Fruit fly (Drosophila melanogaster) whole organism, embryonic: ENCODE results near the gene CG33641.

Source experiments
- Bgb ChIP-seq: fragments of 200-800 bp; sonication (Bioruptor generic); IDR thresholded peaks from 2 replicates; pipeline ENCODE4 v1.3.6; 2022; ENCODE audit warnings: missing biosample characterization, missing genetic modification characterization; ENCODE audit not compliant: partially characterized antibody
- CG10366 ChIP-seq: fragments of 200-800 bp; sonication (Bioruptor generic); IDR thresholded peaks from 2 replicates; pipeline ENCODE4 v1.3.6; 2022; ENCODE audit warnings: missing biosample characterization, missing genetic modification characterization
- CG15514 ChIP-seq: fragments of 200-800 bp; sonication (Bioruptor generic); optimal IDR thresholded peaks from 3 replicates; lab custom pipeline; 2017; ENCODE audit warnings: missing biosample characterization, missing genetic modification characterization, mild to moderate bottlenecking, moderate library complexity, missing genetic modification reagents
- CG16863 ChIP-seq: fragments of 200-800 bp; sonication (Bioruptor generic); optimal IDR thresholded peaks from 3 replicates; lab custom pipeline; 2016; ENCODE audit warnings: missing biosample characterization, missing genetic modification characterization
- CG17328 ChIP-seq: fragments of 200-800 bp; sonication (Bioruptor generic); IDR thresholded peaks from 2 replicates; pipeline ENCODE4 v1.3.6; 2022; ENCODE audit warnings: missing biosample characterization, missing genetic modification characterization
- CG18262 ChIP-seq: fragments of 200-800 bp; optimal IDR thresholded peaks from 3 replicates; lab custom pipeline; 2019; ENCODE audit warnings: missing biosample characterization, mild to moderate bottlenecking, missing genetic modification characterization, moderate library complexity
- CG2120 ChIP-seq: fragments of 200-800 bp; sonication (Bioruptor generic); optimal IDR thresholded peaks from 3 replicates; lab custom pipeline; 2016; ENCODE audit warnings: missing biosample characterization, missing genetic modification characterization
- CG34376 ChIP-seq: fragments of 200-800 bp; sonication (Bioruptor generic); optimal IDR thresholded peaks from 2 replicates; lab custom pipeline; 2018; ENCODE audit warnings: missing biosample characterization, mild to moderate bottlenecking, missing genetic modification characterization
- CG34422 ChIP-seq: fragments of 200-800 bp; sonication (Bioruptor generic); IDR thresholded peaks from 3 replicates; pipeline ENCODE4 v1.3.6; 2022; ENCODE audit warnings: missing biosample characterization, missing genetic modification characterization
- CG43689 ChIP-seq: fragments of 200-800 bp; sonication (Bioruptor generic); IDR thresholded peaks from 2 replicates; pipeline ENCODE4 v1.3.6; 2022; ENCODE audit warnings: missing biosample characterization, missing genetic modification characterization
- CG4820 ChIP-seq: fragments of 200-800 bp; sonication (Bioruptor generic); optimal IDR thresholded peaks from 3 replicates; lab custom pipeline; 2016; ENCODE audit warnings: missing biosample characterization, missing genetic modification characterization
- CG6689 ChIP-seq: fragments of 200-800 bp; sonication (Bioruptor generic); IDR thresholded peaks from 2 replicates; pipeline ENCODE4 v1.3.6; 2022; ENCODE audit warnings: missing biosample characterization, missing genetic modification characterization
- CG6813 ChIP-seq: fragments of 200-800 bp; sonication (Bioruptor generic); optimal IDR thresholded peaks from 2 replicates; lab custom pipeline; 2017; ENCODE audit warnings: missing biosample characterization, missing genetic modification characterization, mild to moderate bottlenecking, moderate library complexity, missing genetic modification reagents
- CG9437 ChIP-seq: fragments of 200-800 bp; sonication (Bioruptor generic); optimal IDR thresholded peaks from 2 replicates; lab custom pipeline; 2018; ENCODE audit warnings: missing biosample characterization, mild to moderate bottlenecking, missing genetic modification characterization
- Dll ChIP-seq: fragments of 200-800 bp; sonication (Bioruptor generic); IDR thresholded peaks from 4 replicates; pipeline ENCODE4 v1.3.6; 2022; ENCODE audit warnings: missing biosample characterization, missing genetic modification characterization; ENCODE audit not compliant: partially characterized antibody
- H2.0 ChIP-seq: fragments of 200-800 bp; sonication (Bioruptor generic); IDR thresholded peaks from 2 replicates; pipeline ENCODE4 v1.3.6; 2022; ENCODE audit warnings: missing biosample characterization, missing genetic modification characterization
- HLH3B ChIP-seq: fragments of 200-800 bp; sonication (Bioruptor generic); IDR thresholded peaks from 2 replicates; pipeline ENCODE4 v1.3.6; 2022; ENCODE audit warnings: missing biosample characterization, missing genetic modification characterization
- Hand ChIP-seq: fragments of 200-800 bp; sonication (Bioruptor generic); optimal IDR thresholded peaks from 2 replicates; lab custom pipeline; 2017; ENCODE audit warnings: mild to moderate bottlenecking, missing biosample characterization, missing genetic modification reagents, missing genetic modification characterization
- HmgD ChIP-seq: fragments of 200-800 bp; sonication (Bioruptor generic); optimal IDR thresholded peaks from 3 replicates; lab custom pipeline; 2016; ENCODE audit warnings: missing biosample characterization, missing genetic modification characterization
- Hr3 ChIP-seq: fragments of 200-800 bp; sonication (Bioruptor generic); optimal IDR thresholded peaks from 3 replicates; lab custom pipeline; 2016; ENCODE audit warnings: missing biosample characterization, missing genetic modification characterization
- Kr ChIP-seq: fragments of 200-800 bp; sonication (Bioruptor generic); optimal IDR thresholded peaks from 2 replicates; lab custom pipeline; 2017; ENCODE audit warnings: missing biosample characterization, mild to moderate bottlenecking, missing genetic modification characterization
- Lpt ChIP-seq: fragments of >200 bp; optimal IDR thresholded peaks from 2 replicates; lab custom pipeline; 2018; ENCODE audit warnings: missing biosample characterization, missing genetic modification characterization
- NK7.1 ChIP-seq: fragments of 200-800 bp; sonication (Bioruptor generic); optimal IDR thresholded peaks from 3 replicates; lab custom pipeline; 2016; ENCODE audit warnings: missing biosample characterization, missing genetic modification characterization
- Neu2 ChIP-seq: fragments of 200-800 bp; sonication (Bioruptor generic); optimal IDR thresholded peaks from 3 replicates; lab custom pipeline; 2016; ENCODE audit warnings: missing biosample characterization, missing genetic modification characterization, borderline replicate concordance
- Oli ChIP-seq: fragments of 200-800 bp; sonication (Bioruptor generic); optimal IDR thresholded peaks from 2 replicates; lab custom pipeline; 2018; ENCODE audit warnings: missing biosample characterization, mild to moderate bottlenecking, missing genetic modification characterization, moderate library complexity
- Sox100B ChIP-seq: fragments of 200-800 bp; sonication (Bioruptor generic); optimal IDR thresholded peaks from 3 replicates; lab custom pipeline; 2018; ENCODE audit warnings: missing biosample characterization, mild to moderate bottlenecking, missing genetic modification characterization
- Trl ChIP-seq, 3 experiments: fragments of >200 bp in 2 of 3; fragments of 200-800 bp in 1 of 3; sonication (Bioruptor generic) in 1 of 3; optimal IDR thresholded peaks; 2 replicates in 1 of 3; 3 replicates in 2 of 3; lab custom pipeline; 2016 to 2017; ENCODE audit warnings: missing biosample characterization in 1 of 3, missing genetic modification characterization in 1 of 3
- cato ChIP-seq: fragments of 200-800 bp; sonication (Bioruptor generic); optimal IDR thresholded peaks from 2 replicates; lab custom pipeline; 2016; ENCODE audit warnings: missing biosample characterization, missing genetic modification characterization, borderline replicate concordance
- chn ChIP-seq: fragments of 200-800 bp; sonication (Bioruptor generic); optimal IDR thresholded peaks from 2 replicates; lab custom pipeline; 2016; ENCODE audit warnings: missing biosample characterization, missing genetic modification characterization
- cwo ChIP-seq: fragments of 200-800 bp; sonication (Bioruptor generic); optimal IDR thresholded peaks from 3 replicates; lab custom pipeline; 2017; ENCODE audit warnings: missing biosample characterization, missing genetic modification characterization, mild to moderate bottlenecking, moderate library complexity, missing genetic modification reagents
- da ChIP-seq: fragments of 200-800 bp; sonication (Bioruptor generic); optimal IDR thresholded peaks from 2 replicates; lab custom pipeline; 2016; ENCODE audit warnings: missing biosample characterization, missing genetic modification characterization
- emc ChIP-seq: fragments of 200-800 bp; sonication (Bioruptor generic); optimal IDR thresholded peaks from 2 replicates; lab custom pipeline; 2016; ENCODE audit warnings: missing biosample characterization, missing genetic modification characterization
- esg ChIP-seq: fragments of 200-800 bp; sonication (Bioruptor generic); conservative IDR thresholded peaks from 2 replicates; pipeline ENCODE4 v1.3.6; 2022; ENCODE audit warnings: missing biosample characterization, missing genetic modification characterization
- gfzf ChIP-seq: fragments of 200-800 bp; sonication (Bioruptor generic); optimal IDR thresholded peaks from 2 replicates; lab custom pipeline; 2016; ENCODE audit warnings: missing biosample characterization, mild to moderate bottlenecking, missing genetic modification characterization, moderate library complexity
- grau ChIP-seq: fragments of 200-800 bp; optimal IDR thresholded peaks from 3 replicates; lab custom pipeline; 2019; ENCODE audit warnings: missing biosample characterization, mild to moderate bottlenecking, missing genetic modification characterization, moderate library complexity
- grn ChIP-seq: fragments of 200-800 bp; sonication (Bioruptor generic); optimal IDR thresholded peaks from 3 replicates; lab custom pipeline; 2017; ENCODE audit warnings: missing biosample characterization, missing genetic modification characterization
- gsb-n ChIP-seq: fragments of 200-800 bp; sonication (Bioruptor generic); optimal IDR thresholded peaks from 3 replicates; lab custom pipeline; 2018; ENCODE audit warnings: missing biosample characterization, mild to moderate bottlenecking, missing genetic modification characterization
- kah ChIP-seq: fragments of 200-800 bp; sonication (Bioruptor generic); optimal IDR thresholded peaks from 2 replicates; lab custom pipeline; 2018; ENCODE audit warnings: missing biosample characterization, mild to moderate bottlenecking, missing genetic modification characterization
- lilli ChIP-seq: fragments of 200-800 bp; sonication (Bioruptor generic); optimal IDR thresholded peaks from 3 replicates; lab custom pipeline; 2016; ENCODE audit warnings: missing biosample characterization, missing genetic modification characterization
- luna ChIP-seq: fragments of 200-800 bp; sonication (Bioruptor generic); optimal IDR thresholded peaks from 2 replicates; lab custom pipeline; 2016; ENCODE audit warnings: missing biosample characterization, missing genetic modification characterization
- org-1 ChIP-seq: fragments of 200-800 bp; sonication (Bioruptor generic); optimal IDR thresholded peaks from 2 replicates; lab custom pipeline; 2017; ENCODE audit warnings: missing biosample characterization, missing genetic modification characterization
- prd ChIP-seq, 3 experiments: fragments of >200 bp in 2 of 3; fragments of 200-800 bp in 1 of 3; sonication (Bioruptor generic) in 1 of 3; optimal IDR thresholded peaks in 2 of 3; IDR thresholded peaks in 1 of 3; 2 replicates in 2 of 3; 3 replicates in 1 of 3; pipeline versions ENCODE4 v1.3.6 to Lab custom; 2017 to 2022; ENCODE audit warnings: missing biosample characterization in 1 of 3, missing genetic modification characterization in 1 of 3
- salm ChIP-seq: fragments of 200-800 bp; sonication (Bioruptor generic); optimal IDR thresholded peaks from 2 replicates; lab custom pipeline; 2018; ENCODE audit warnings: missing biosample characterization, mild to moderate bottlenecking, missing genetic modification characterization
- sens ChIP-seq: fragments of 200-800 bp; sonication (Bioruptor generic); peaks from one replicate; lab custom pipeline; 2016; ENCODE audit warnings: missing biosample characterization, missing genetic modification characterization
- slp2 ChIP-seq: fragments of 200-800 bp; sonication (Bioruptor generic); optimal IDR thresholded peaks from 2 replicates; lab custom pipeline; 2016; ENCODE audit warnings: missing biosample characterization, missing genetic modification characterization
- ssp ChIP-seq: fragments of 200-800 bp; sonication (Bioruptor generic); IDR thresholded peaks from 2 replicates; pipeline ENCODE4 v1.3.6; 2022; ENCODE audit warnings: missing biosample characterization, missing genetic modification characterization
- tin ChIP-seq: fragments of 200-800 bp; sonication (Bioruptor generic); optimal IDR thresholded peaks from 3 replicates; lab custom pipeline; 2016; ENCODE audit warnings: missing biosample characterization, missing genetic modification characterization

The CG33641 gene

DNA sequence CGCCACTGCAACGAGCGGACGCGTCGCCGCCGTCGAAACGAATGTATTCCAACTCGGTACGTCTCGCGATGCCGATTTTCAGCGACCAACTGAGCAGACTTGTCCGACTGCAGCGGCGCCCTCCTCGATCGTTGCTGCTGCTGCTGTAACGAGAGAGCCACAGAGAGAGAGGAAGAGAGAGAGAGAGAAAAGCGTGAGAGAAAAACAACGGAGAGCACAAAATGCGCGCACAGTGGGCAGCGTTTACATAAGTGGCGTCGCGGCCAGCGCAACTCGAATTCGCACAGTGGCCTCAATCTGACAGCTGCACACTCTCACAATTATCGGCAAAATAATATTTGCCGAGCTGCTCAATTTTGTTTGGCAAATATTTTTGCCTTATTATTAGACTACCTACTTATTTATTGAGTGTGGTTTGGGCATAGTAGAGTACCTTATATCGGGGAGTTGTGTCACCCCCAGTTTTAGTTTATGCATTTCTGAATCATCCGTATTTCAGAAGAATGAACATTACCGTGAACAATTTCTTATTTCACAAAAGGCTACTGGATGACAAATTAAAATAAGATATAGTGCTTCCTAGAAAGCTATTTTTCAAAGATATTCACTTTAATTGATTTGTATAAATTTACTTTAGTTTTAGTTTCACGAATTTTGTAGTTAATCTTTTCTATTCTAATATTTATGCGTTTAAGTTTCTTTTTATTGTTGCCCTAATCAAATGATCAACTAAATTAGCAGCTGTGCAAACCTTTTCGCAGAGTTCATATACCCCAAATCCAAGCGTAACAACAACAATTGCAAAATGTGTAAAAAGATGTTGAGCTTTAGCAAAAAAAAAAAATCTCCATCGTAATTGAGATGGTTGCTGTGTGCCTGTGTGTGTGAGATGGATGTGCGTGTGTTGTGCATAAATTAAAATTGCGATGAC is 15.2 kb upstream of the CG33641 start (continued):
- TF ChIP-seq CG34422 (GFP tag; lab: Robert Waterston, UW) (peak; percentile 61; the same call in 2 of the 3 replicates), CG6689 (GFP tag; lab: Robert Waterston, UW) (peak; percentile 76), prd (optimal IDR thresholded peaks at IDR 0.05; lab: Kevin White, UChicago) (no peak), prd (GFP tag; IDR thresholded peaks at IDR 0.05; lab: Robert Waterston, UW) (peak; percentile 77), sens (GFP tag; lab: Kevin White, UChicago) (peak; percentile 93), CG10366 (GFP tag; lab: Robert Waterston, UW) (peak; percentile 66), HLH3B (GFP tag; lab: Robert Waterston, UW) (peak; percentile 57), Sox100B (GFP tag; lab: Kevin White, UChicago) (peak; percentile 60), gsb-n (tag; lab: Kevin White, UChicago) (peak; percentile 49), grn (no peak), ssp (peak; percentile 34; the same call in 1 of the 2 replicates), tin (GFP tag; lab: Kevin White, UChicago) (peak; percentile 58), CG16863 (GFP tag; lab: Kevin White, UChicago) (peak; percentile 69), Neu2 (GFP tag; lab: Kevin White, UChicago) (no peak), salm (tag; lab: Kevin White, UChicago) (no peak), CG17328 (peak; percentile 55; the same call in 1 of the 2 replicates), Dll (GFP tag; lab: Robert Waterston, UW) (peak; percentile 51; the same call in 1 of the 4 replicates), CG15514 (peak; percentile 37), chn (GFP tag; lab: Kevin White, UChicago) (no peak), Kr (no peak), HmgD (peak; percentile 34), H2.0 (GFP tag; lab: Robert Waterston, UW) (peak; percentile 51; the same call in 1 of the 2 replicates), esg (GFP tag; lab: Robert Waterston, UW) (peak; percentile 35; the same call in 1 of the 2 replicates), luna (GFP tag; lab: Kevin White, UChicago) (no peak), lilli (GFP tag; lab: Kevin White, UChicago) (peak; percentile 74), cato (GFP tag; lab: Kevin White, UChicago) (peak; percentile 20), kah (GFP tag; lab: Kevin White, UChicago) (peak; percentile 23), org-1 (GFP tag; lab: Kevin White, UChicago) (peak; percentile 52), CG2120 (GFP tag; lab: Kevin White, UChicago) (peak; percentile 78), NK7.1 (peak; percentile 24), CG43689 (GFP tag; lab: Robert Waterston, UW) (no peak), cwo (GFP tag; lab: Kevin White, UChicago) (peak; percentile 41), CG18262 (tag; lab: Kevin White, UChicago) (peak; percentile 60), emc (GFP tag; lab: Kevin White, UChicago) (no peak), CG9437 (peak; percentile 70), CG4820 (GFP tag; lab: Kevin White, UChicago) (peak; percentile 49), Oli (peak; percentile 53), grau (peak; percentile 62), Trl (optimal IDR thresholded peaks at IDR 0.05; lab: Kevin White, UChicago) (peak; percentile 92 to 100), Trl (GFP tag; optimal IDR thresholded peaks at IDR 0.05; lab: Kevin White, UChicago) (peak; percentile 76), CG6813 (GFP tag; lab: Kevin White, UChicago) (peak; percentile 33), da (GFP tag; lab: Kevin White, UChicago) (no peak), Lpt (GFP tag; lab: Kevin White, UChicago) (no peak), Hr3 (GFP tag; lab: Kevin White, UChicago) (peak; percentile 70), slp2 (GFP tag; lab: Kevin White, UChicago) (peak; percentile 37), CG34376 (GFP tag; lab: Kevin White, UChicago) (peak; percentile 12), gfzf (GFP tag; lab: Kevin White, UChicago) (no peak), Hand (GFP tag; lab: Kevin White, UChicago) (no peak), Bgb (GFP tag; lab: Robert Waterston, UW) (no peak)
